Worm (Caenorhabditis elegans) whole organism, L1 larva: ENCODE data around the gene T06A1.1.

Source experiments
- elt-3 ChIP-seq, 6 experiments: fragments of 150-350 bp in 1 of 6; sonication (generic microtip); optimal IDR thresholded peaks; 2 replicates each; lab custom pipeline; 2017 to 2018; ENCODE audit warnings: missing biosample characterization in 6 of 6, missing genetic modification characterization in 6 of 6, inconsistent platforms in 1 of 6
- fkh-10 ChIP-seq: sonication (generic microtip); optimal IDR thresholded peaks from 2 replicates; lab custom pipeline; 2017; ENCODE audit warnings: missing biosample characterization, missing genetic modification reagents, missing genetic modification characterization
- grh-1 ChIP-seq: fragments of 200-800 bp; sonication (Bioruptor generic); IDR thresholded peaks from 2 replicates; pipeline ENCODE4 v1.3.6; 2022; ENCODE audit warnings: missing genetic modification reagents, missing genetic modification characterization, missing compliant biosample characterization
- lir-3 ChIP-seq: sonication (generic microtip); optimal IDR thresholded peaks from 2 replicates; lab custom pipeline; 2016; ENCODE audit warnings: mild to moderate bottlenecking, missing genetic modification characterization, moderate library complexity, missing compliant biosample characterization; ENCODE audit not compliant: poor library complexity
- mep-1 ChIP-seq: fragments of 150-350 bp; optimal IDR thresholded peaks from 2 replicates; lab custom pipeline; 2014; ENCODE audit warnings: missing biosample characterization, missing genetic modification characterization
- nhr-12 ChIP-seq: sonication (generic microtip); optimal IDR thresholded peaks from 2 replicates; lab custom pipeline; 2017; ENCODE audit warnings: missing biosample characterization, missing genetic modification characterization
- nhr-28 ChIP-seq: fragments of 150-350 bp; optimal IDR thresholded peaks from 2 replicates; lab custom pipeline; 2014; ENCODE audit warnings: missing biosample characterization, missing genetic modification characterization
- nhr-77 ChIP-seq: fragments of 150-350 bp; optimal IDR thresholded peaks from 2 replicates; lab custom pipeline; 2014; ENCODE audit warnings: missing biosample characterization, missing genetic modification characterization
- pax-3 ChIP-seq: fragments of 200-800 bp; sonication (Bioruptor generic); optimal IDR thresholded peaks from 2 replicates; lab custom pipeline; 2018; ENCODE audit warnings: mild to moderate bottlenecking, missing genetic modification characterization, moderate library complexity, missing compliant biosample characterization
- snpc-4 ChIP-seq: fragments of 150-350 bp; optimal IDR thresholded peaks from 2 replicates; lab custom pipeline; 2014; ENCODE audit warnings: missing biosample characterization, missing genetic modification characterization
- unc-86 ChIP-seq: sonication (generic microtip); optimal IDR thresholded peaks from 2 replicates; lab custom pipeline; 2016; ENCODE audit warnings: missing genetic modification characterization, missing compliant biosample characterization
- vab-15 ChIP-seq: sonication (generic microtip); optimal IDR thresholded peaks from 2 replicates; lab custom pipeline; 2017; ENCODE audit warnings: missing genotype, mild to moderate bottlenecking, missing genetic modification characterization, missing compliant biosample characterization

DNA sequence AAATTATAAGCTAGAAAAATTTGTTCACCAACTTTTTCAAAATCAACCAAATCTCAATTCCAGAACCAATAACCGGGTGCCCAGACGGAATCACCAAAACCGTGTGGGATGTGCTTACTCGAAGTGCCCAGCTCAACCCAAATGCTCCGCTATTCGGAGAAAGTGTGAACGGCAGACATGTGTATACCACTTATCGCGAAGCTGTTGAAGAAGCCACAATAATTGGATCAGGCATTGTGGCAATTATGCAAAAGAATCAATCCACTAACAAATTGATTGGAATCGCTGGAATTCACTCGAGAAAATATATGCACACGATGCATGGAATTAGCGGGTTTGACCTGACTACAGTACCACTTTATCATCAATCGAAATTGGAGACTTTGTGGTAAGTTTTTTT is 44.3 kb upstream of the T06A1.1 start:
- TF ChIP-seq elt-3 (tag; optimal IDR thresholded peaks at IDR 0.05; lab: Kevin White, UChicago) (no peak), grh-1 (GFP tag; lab: Robert Waterston, UW) (no peak), nhr-28 (tag; lab: Kevin White, UChicago) (no peak), snpc-4 (tag; lab: Kevin White, UChicago) (no peak), nhr-12 (tag; lab: Kevin White, UChicago) (no peak), pax-3 (tag; lab: Kevin White, UChicago) (no peak), mep-1 (tag; lab: Kevin White, UChicago) (no peak), fkh-10 (GFP tag; lab: Kevin White, UChicago) (no peak), vab-15 (tag; lab: Kevin White, UChicago) (no peak), unc-86 (no peak), nhr-77 (tag; lab: Kevin White, UChicago) (no peak), lir-3 (tag; lab: Kevin White, UChicago) (no peak)
